Fruit fly (Drosophila melanogaster) whole organism, embryonic: ENCODE results near the gene vari.

ENCODE experiments used
- Ada2b ChIP-seq: fragments of 200-800 bp; sonication (Bioruptor generic); IDR thresholded peaks from 2 replicates; pipeline ENCODE4 v1.3.6; 2022; ENCODE audit warnings: missing biosample characterization, missing genetic modification characterization
- Antp ChIP-seq: fragments of 200-800 bp; sonication (Bioruptor generic); optimal IDR thresholded peaks from 3 replicates; lab custom pipeline; 2016; ENCODE audit warnings: missing biosample characterization, missing genetic modification characterization
- Atf3 ChIP-seq: fragments of 200-800 bp; sonication (Bioruptor generic); optimal IDR thresholded peaks from 3 replicates; lab custom pipeline; 2016; ENCODE audit warnings: missing biosample characterization, missing genetic modification characterization
- CG10147 ChIP-seq: fragments of 200-800 bp; sonication (Bioruptor generic); optimal IDR thresholded peaks from 2 replicates; lab custom pipeline; 2019; ENCODE audit warnings: missing biosample characterization, mild to moderate bottlenecking, missing genetic modification characterization, moderate library complexity
- CG10431 ChIP-seq: fragments of 200-800 bp; sonication (Bioruptor generic); optimal IDR thresholded peaks from 3 replicates; lab custom pipeline; 2018; ENCODE audit warnings: missing biosample characterization, mild to moderate bottlenecking, missing genetic modification characterization
- CG10959 ChIP-seq: fragments of 200-800 bp; sonication (Bioruptor generic); IDR thresholded peaks from 2 replicates; pipeline ENCODE4 v1.3.6; 2022; ENCODE audit warnings: missing biosample characterization, missing genetic modification characterization
- CG12391 ChIP-seq: fragments of 200-800 bp; sonication (Bioruptor generic); optimal IDR thresholded peaks from 3 replicates; lab custom pipeline; 2018; ENCODE audit warnings: missing biosample characterization, mild to moderate bottlenecking, missing genetic modification characterization, moderate library complexity
- CG12942 ChIP-seq: fragments of 200-800 bp; sonication (Bioruptor generic); optimal IDR thresholded peaks from 3 replicates; lab custom pipeline; 2016; ENCODE audit warnings: missing biosample characterization, missing genetic modification characterization
- CG13424 ChIP-seq: fragments of 200-800 bp; sonication (Bioruptor generic); optimal IDR thresholded peaks from 2 replicates; lab custom pipeline; 2019; ENCODE audit warnings: missing biosample characterization, mild to moderate bottlenecking, missing genetic modification characterization, moderate library complexity
- CG15479 ChIP-seq: fragments of 200-800 bp; sonication (Bioruptor generic); optimal IDR thresholded peaks from 3 replicates; lab custom pipeline; 2019; ENCODE audit warnings: missing biosample characterization, mild to moderate bottlenecking, missing genetic modification characterization, moderate library complexity
- CG17829 ChIP-seq: fragments of 200-800 bp; optimal IDR thresholded peaks from 2 replicates; lab custom pipeline; 2019; ENCODE audit warnings: missing biosample characterization, mild to moderate bottlenecking, missing genetic modification characterization, moderate library complexity
- CG31224 ChIP-seq: fragments of 200-800 bp; sonication (Bioruptor generic); IDR thresholded peaks from 2 replicates; pipeline ENCODE4 v1.3.6; 2022; ENCODE audit warnings: missing biosample characterization, missing genetic modification characterization
- CG3726 ChIP-seq: fragments of 200-800 bp; sonication (Bioruptor generic); IDR thresholded peaks from 3 replicates; pipeline ENCODE4, ENCODE4 v1.3.6; 2022; ENCODE audit warnings: missing biosample characterization, missing genetic modification characterization
- CG4820 ChIP-seq: fragments of 200-800 bp; sonication (Bioruptor generic); optimal IDR thresholded peaks from 3 replicates; lab custom pipeline; 2016; ENCODE audit warnings: missing biosample characterization, missing genetic modification characterization
- CG9437 ChIP-seq: fragments of 200-800 bp; sonication (Bioruptor generic); optimal IDR thresholded peaks from 2 replicates; lab custom pipeline; 2018; ENCODE audit warnings: missing biosample characterization, mild to moderate bottlenecking, missing genetic modification characterization
- CG9727 ChIP-seq: fragments of 200-800 bp; sonication (Bioruptor generic); optimal IDR thresholded peaks from 3 replicates; lab custom pipeline; 2017; ENCODE audit warnings: missing biosample characterization, mild to moderate bottlenecking, missing genetic modification characterization
- CG9817 ChIP-seq: fragments of 200-800 bp; sonication (Bioruptor generic); optimal IDR thresholded peaks from 2 replicates; lab custom pipeline; 2018; ENCODE audit warnings: missing biosample characterization, mild to moderate bottlenecking, missing genetic modification characterization, moderate library complexity
- Camta ChIP-seq: fragments of 200-800 bp; sonication (Bioruptor generic); optimal IDR thresholded peaks from 2 replicates; lab custom pipeline; 2016; ENCODE audit warnings: missing biosample characterization, missing genetic modification characterization
- Deaf1 ChIP-seq: fragments of 200-800 bp; optimal IDR thresholded peaks from 3 replicates; lab custom pipeline; 2019; ENCODE audit warnings: missing biosample characterization, mild to moderate bottlenecking, missing genetic modification characterization, moderate library complexity
- Ets65A ChIP-seq: fragments of 200-800 bp; sonication (Bioruptor generic); peaks from one replicate; lab custom pipeline; 2016; ENCODE audit warnings: missing biosample characterization, missing genetic modification characterization
- Hsf ChIP-seq: fragments of 200-800 bp; sonication (Bioruptor generic); optimal IDR thresholded peaks from 3 replicates; lab custom pipeline; 2016; ENCODE audit warnings: missing biosample characterization, missing genetic modification characterization
- Lim3 ChIP-seq: fragments of 200-800 bp; sonication (Bioruptor generic); IDR thresholded peaks from 2 replicates; pipeline ENCODE4 v1.3.6; 2022; ENCODE audit warnings: missing biosample characterization, missing genetic modification characterization
- Meics ChIP-seq: fragments of 200-800 bp; sonication (Bioruptor generic); optimal IDR thresholded peaks from 2 replicates; lab custom pipeline; 2017; ENCODE audit warnings: missing biosample characterization, mild to moderate bottlenecking, missing genetic modification characterization
- NfI ChIP-seq: fragments of 200-800 bp; sonication (Bioruptor generic); optimal IDR thresholded peaks from 3 replicates; lab custom pipeline; 2018; ENCODE audit warnings: missing biosample characterization, mild to moderate bottlenecking, missing genetic modification characterization, moderate library complexity
- Poxn ChIP-seq: fragments of 200-800 bp; sonication (Bioruptor generic); IDR thresholded peaks from 2 replicates; pipeline ENCODE4 v1.3.6; 2022; ENCODE audit warnings: missing biosample characterization, missing genetic modification characterization
- Sox102F ChIP-seq: fragments of 200-800 bp; sonication (Bioruptor generic); optimal IDR thresholded peaks from 2 replicates; lab custom pipeline; 2018; ENCODE audit warnings: missing biosample characterization, mild to moderate bottlenecking, missing genetic modification characterization, moderate library complexity
- Sry-δ ChIP-seq: fragments of 200-800 bp; sonication (Bioruptor generic); optimal IDR thresholded peaks from 2 replicates; lab custom pipeline; 2016; ENCODE audit warnings: missing biosample characterization, missing genetic modification characterization
- Stat92E ChIP-seq, 3 experiments: fragments of >200 bp in 2 of 3; fragments of 200-800 bp in 1 of 3; sonication (Bioruptor generic) in 1 of 3; optimal IDR thresholded peaks; 2 replicates each; lab custom pipeline; 2017 to 2019; ENCODE audit warnings: missing biosample characterization in 3 of 3, missing genetic modification characterization in 3 of 3, mild to moderate bottlenecking in 1 of 3, moderate library complexity in 1 of 3
- Tbp ChIP-seq: fragments of >200 bp; optimal IDR thresholded peaks from 2 replicates; lab custom pipeline; 2018; ENCODE audit warnings: missing biosample characterization, missing genetic modification characterization
- Vsx1 ChIP-seq: fragments of 200-800 bp; sonication (Bioruptor generic); optimal IDR thresholded peaks from 2 replicates; lab custom pipeline; 2017; ENCODE audit warnings: missing biosample characterization, mild to moderate bottlenecking, missing genetic modification characterization, missing genetic modification reagents
- ash1 ChIP-seq: fragments of 200-800 bp; sonication (Bioruptor generic); optimal IDR thresholded peaks from 2 replicates; lab custom pipeline; 2018; ENCODE audit warnings: missing biosample characterization, mild to moderate bottlenecking, missing genetic modification characterization
- ato ChIP-seq: fragments of 200-800 bp; sonication (Bioruptor generic); IDR thresholded peaks from 2 replicates; pipeline ENCODE4 v1.3.6; 2022; ENCODE audit warnings: missing biosample characterization, missing genetic modification characterization; ENCODE audit not compliant: partially characterized antibody
- btn ChIP-seq: fragments of 200-800 bp; sonication (Bioruptor generic); optimal IDR thresholded peaks from 2 replicates; lab custom pipeline; 2016; ENCODE audit warnings: missing biosample characterization, missing genetic modification characterization
- cato ChIP-seq: fragments of 200-800 bp; sonication (Bioruptor generic); optimal IDR thresholded peaks from 2 replicates; lab custom pipeline; 2016; ENCODE audit warnings: missing biosample characterization, missing genetic modification characterization, borderline replicate concordance
- ci ChIP-seq: fragments of 200-800 bp; sonication (Bioruptor generic); IDR thresholded peaks from 3 replicates; pipeline ENCODE4 v1.3.6; 2022; ENCODE audit warnings: missing biosample characterization, missing genetic modification characterization
- fd102C ChIP-seq: fragments of 200-800 bp; sonication (Bioruptor generic); optimal IDR thresholded peaks from 2 replicates; lab custom pipeline; 2018; ENCODE audit warnings: missing biosample characterization, mild to moderate bottlenecking, missing genetic modification characterization, moderate library complexity
- gt ChIP-seq: fragments of 200-800 bp; sonication (Bioruptor generic); IDR thresholded peaks from 2 replicates; pipeline ENCODE4 v1.3.6; 2022; ENCODE audit warnings: missing biosample characterization, missing genetic modification characterization
- her ChIP-seq: fragments of 200-800 bp; sonication (Bioruptor generic); optimal IDR thresholded peaks from 2 replicates; lab custom pipeline; 2016; ENCODE audit warnings: missing biosample characterization, missing genetic modification characterization
- insv ChIP-seq, 2 experiments: fragments of 200-800 bp; sonication (Bioruptor generic); optimal IDR thresholded peaks; 3 replicates each; lab custom pipeline; 2016 to 2018; ENCODE audit warnings: missing biosample characterization in 2 of 2, missing genetic modification characterization in 2 of 2
- jumu ChIP-seq: fragments of 200-800 bp; sonication (Bioruptor generic); optimal IDR thresholded peaks from 3 replicates; lab custom pipeline; 2016; ENCODE audit warnings: missing biosample characterization, missing genetic modification characterization
- kay ChIP-seq: fragments of 200-800 bp; sonication (Bioruptor generic); optimal IDR thresholded peaks from 2 replicates; lab custom pipeline; 2016; ENCODE audit warnings: missing biosample characterization, missing genetic modification characterization
- nau ChIP-seq: fragments of 200-800 bp; sonication (Bioruptor generic); optimal IDR thresholded peaks from 3 replicates; lab custom pipeline; 2017; ENCODE audit warnings: missing biosample characterization, mild to moderate bottlenecking, missing genetic modification characterization, missing genetic modification reagents
- nerfin-2 ChIP-seq: fragments of 200-800 bp; sonication (Bioruptor generic); IDR thresholded peaks from 2 replicates; pipeline ENCODE4 v1.3.6; 2022; ENCODE audit warnings: missing biosample characterization, missing genetic modification characterization; ENCODE audit not compliant: partially characterized antibody
- p53 ChIP-seq: fragments of 200-800 bp; sonication (Bioruptor generic); optimal IDR thresholded peaks from 2 replicates; lab custom pipeline; 2016; ENCODE audit warnings: missing biosample characterization, missing genetic modification characterization
- ro ChIP-seq: fragments of 200-800 bp; sonication (Bioruptor generic); IDR thresholded peaks from 2 replicates; pipeline ENCODE4 v1.3.6; 2022; ENCODE audit warnings: missing biosample characterization, missing genetic modification characterization
- slp2 ChIP-seq: fragments of 200-800 bp; sonication (Bioruptor generic); optimal IDR thresholded peaks from 2 replicates; lab custom pipeline; 2016; ENCODE audit warnings: missing biosample characterization, missing genetic modification characterization
- tgo ChIP-seq: fragments of 200-800 bp; sonication (Bioruptor generic); IDR thresholded peaks from 3 replicates; pipeline ENCODE4 v1.3.6; 2022; ENCODE audit warnings: missing biosample characterization, missing genetic modification characterization
- tio ChIP-seq: fragments of 200-800 bp; sonication (Bioruptor generic); optimal IDR thresholded peaks from 2 replicates; lab custom pipeline; 2017; ENCODE audit warnings: missing biosample characterization, missing genetic modification characterization, inconsistent platforms
- tup ChIP-seq: fragments of 200-800 bp; sonication (Bioruptor generic); optimal IDR thresholded peaks from 2 replicates; lab custom pipeline; 2016; ENCODE audit warnings: missing biosample characterization, mild to moderate bottlenecking, missing genetic modification characterization, moderate library complexity
- yki ChIP-seq: fragments of >200 bp; optimal IDR thresholded peaks from 3 replicates; lab custom pipeline; 2018

Gene vari

DNA sequence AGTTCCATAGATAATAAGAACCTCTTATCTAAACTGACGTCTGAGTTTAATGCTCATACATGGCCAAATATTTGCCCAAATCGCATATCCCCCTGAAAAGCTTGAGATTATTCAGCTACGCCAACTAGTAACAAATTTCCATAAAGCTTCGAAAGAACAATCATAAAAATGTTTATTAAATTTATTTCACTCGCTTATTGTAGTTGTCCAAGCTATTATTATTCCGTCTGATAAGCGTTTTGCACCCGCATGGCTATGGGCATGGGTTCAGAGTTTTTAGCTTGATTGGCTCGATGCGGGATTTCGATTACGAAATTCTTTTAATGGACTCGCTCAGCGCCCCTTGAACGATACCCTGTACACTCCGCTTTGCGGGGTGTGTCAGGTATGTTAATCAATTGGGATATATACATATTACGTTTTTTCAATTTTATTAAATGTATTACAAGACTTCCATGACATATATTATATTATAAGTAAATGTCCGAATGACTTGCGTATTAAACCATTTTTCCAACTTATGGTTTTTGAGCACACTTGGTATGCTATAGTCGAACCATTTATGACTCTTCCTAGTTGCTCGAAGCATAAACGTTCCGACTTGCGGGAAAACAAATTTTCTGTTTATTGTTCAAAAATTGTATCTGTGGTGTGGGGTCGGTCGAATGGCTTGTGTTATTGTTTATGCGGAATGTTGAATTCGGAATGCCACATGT, 8.9 kb upstream of the vari start (continued):
- TF ChIP-seq gt, result peak; percentile 75
- TF ChIP-seq CG17829 (tag; lab: Kevin White, UChicago), result peak; percentile 96
- peak; percentile 84 for TF ChIP-seq cato
- TF ChIP-seq ash1, result peak; percentile 68
- TF ChIP-seq Ada2b (GFP tag; lab: Robert Waterston, UW), result peak; percentile 94
- peak; percentile 85 for TF ChIP-seq nerfin-2
- TF ChIP-seq tup, result peak; percentile 94
- TF ChIP-seq btn (GFP tag; lab: Kevin White, UChicago), result no peak
- peak; percentile 93 for TF ChIP-seq Vsx1 (GFP tag; lab: Kevin White, UChicago)
- peak; percentile 19 for TF ChIP-seq her (GFP tag; lab: Kevin White, UChicago)
- TF ChIP-seq CG31224 (GFP tag; lab: Robert Waterston, UW), result peak; percentile 88
- peak; percentile 94 for TF ChIP-seq tio (GFP tag; lab: Kevin White, UChicago)
- peak; percentile 92 for TF ChIP-seq kay (GFP tag; lab: Kevin White, UChicago)
- TF ChIP-seq slp2 (GFP tag; lab: Kevin White, UChicago), result peak; percentile 73
- TF ChIP-seq p53 (GFP tag; lab: Kevin White, UChicago), result peak; percentile 18
- TF ChIP-seq Hsf (GFP tag; lab: Kevin White, UChicago), result peak; percentile 94
- peak; percentile 93 for TF ChIP-seq CG3726 (GFP tag; lab: Robert Waterston, UW)
- peak; percentile 95 for TF ChIP-seq CG13424 (tag; lab: Kevin White, UChicago)
- TF ChIP-seq tgo (GFP tag; lab: Robert Waterston, UW), result peak; percentile 94
- peak; percentile 96 for TF ChIP-seq Meics (GFP tag; lab: Kevin White, UChicago)
- peak; percentile 49; the same call in 1 of the 2 replicates for TF ChIP-seq ato (GFP tag; lab: Robert Waterston, UW)
- peak; percentile 81 for TF ChIP-seq Deaf1 (tag; lab: Kevin White, UChicago)
- peak; percentile 89 for TF ChIP-seq Lim3 (GFP tag; lab: Robert Waterston, UW)
- TF ChIP-seq Poxn (GFP tag; lab: Robert Waterston, UW), result peak; percentile 87
- TF ChIP-seq Tbp (GFP tag; lab: Kevin White, UChicago), result no peak
- peak in 1 of 2 experiments; percentile 54 for TF ChIP-seq insv (GFP tag; optimal IDR thresholded peaks at IDR 0.05; lab: Kevin White, UChicago)
- peak; percentile 96 for TF ChIP-seq ci
- TF ChIP-seq jumu, result peak; percentile 69
- TF ChIP-seq Atf3, result peak; percentile 69
- peak in 1 of 3 experiments; percentile 87 for TF ChIP-seq Stat92E (GFP tag; optimal IDR thresholded peaks at IDR 0.05; lab: Kevin White, UChicago)
- peak; percentile 89 for TF ChIP-seq ro (GFP tag; lab: Robert Waterston, UW)
- peak; percentile 97 for TF ChIP-seq Sox102F (GFP tag; lab: Kevin White, UChicago)
- TF ChIP-seq CG12942, result peak; percentile 94
- TF ChIP-seq CG10147 (GFP tag; lab: Kevin White, UChicago), result peak; percentile 92
- TF ChIP-seq NfI (GFP tag; lab: Kevin White, UChicago), result peak; percentile 94
- TF ChIP-seq Ets65A (GFP tag; lab: Kevin White, UChicago), result peak; percentile 96
- peak; percentile 97 for TF ChIP-seq CG12391 (tag; lab: Kevin White, UChicago)
- peak; percentile 77 for TF ChIP-seq CG10431 (GFP tag; lab: Kevin White, UChicago)
- TF ChIP-seq fd102C (GFP tag; lab: Kevin White, UChicago), result peak; percentile 65
- peak; percentile 96 for TF ChIP-seq CG9727 (GFP tag; lab: Kevin White, UChicago)
- peak; percentile 17 for TF ChIP-seq Antp (GFP tag; lab: Kevin White, UChicago)
- peak; percentile 92 for TF ChIP-seq nau (GFP tag; lab: Kevin White, UChicago)
- TF ChIP-seq CG9817 (tag; lab: Kevin White, UChicago), result peak; percentile 92
- TF ChIP-seq CG4820, result peak; percentile 90
- peak; percentile 91 for TF ChIP-seq CG10959 (GFP tag; lab: Robert Waterston, UW)
- peak; percentile 92 for TF ChIP-seq CG9437 (GFP tag; lab: Kevin White, UChicago)
- TF ChIP-seq Sry-δ (GFP tag; lab: Kevin White, UChicago), result peak; percentile 37
- no peak for TF ChIP-seq CG15479 (GFP tag; lab: Kevin White, UChicago)
- TF ChIP-seq Camta (GFP tag; lab: Kevin White, UChicago), result peak; percentile 74
- no peak for TF ChIP-seq yki (lab: Kevin White, UChicago)
